Fruit fly (Drosophila melanogaster) whole organism: ENCODE results near the gene CG5880.

ENCODE experiments used
- CG8478 ChIP-seq: fragments of >200 bp; optimal IDR thresholded peaks from 2 replicates; lab custom pipeline; 2018; ENCODE audit warnings: inconsistent platforms
- EcR ChIP-seq, 2 experiments: fragments of >200 bp; optimal IDR thresholded peaks; 2 replicates each; lab custom pipeline; 2017; ENCODE audit warnings: missing biosample characterization in 2 of 2, missing genetic modification characterization in 2 of 2, missing genetic modification reagents in 2 of 2
- pan ChIP-seq: fragments of >200 bp; optimal IDR thresholded peaks from 2 replicates; lab custom pipeline; 2017
- psq ChIP-seq: fragments of >200 bp; optimal IDR thresholded peaks from 2 replicates; lab custom pipeline; 2017
- usp ChIP-seq: fragments of >200 bp; optimal IDR thresholded peaks from 2 replicates; lab custom pipeline; 2017; ENCODE audit warnings: missing biosample characterization, missing genetic modification characterization, mixed read lengths

- no peak for TF ChIP-seq pan
- no peak for TF ChIP-seq usp (GFP tag; lab: Kevin White, UChicago)
- no peak for TF ChIP-seq CG8478 (lab: Kevin White, UChicago)
- TF ChIP-seq psq: no peak
- TF ChIP-seq EcR (GFP tag; optimal IDR thresholded peaks at IDR 0.05; lab: Kevin White, UChicago): no peak
These were observed 46.3 kb downstream of the CG5880 start, which contains the start of gene ppk31 for dm6 chr3R:27162824-27163223.
